Fruit fly (Drosophila melanogaster) whole organism, embryonic: ENCODE measurements around the gene CG34026.

Experiments used
- CG11085 ChIP-seq: fragments of 200-800 bp; sonication (Bioruptor generic); IDR thresholded peaks from 2 replicates; pipeline ENCODE4 v1.3.6; 2022; ENCODE audit warnings: missing biosample characterization, missing genetic modification characterization
- CG11696 ChIP-seq: fragments of 200-800 bp; sonication (Bioruptor generic); IDR thresholded peaks from 2 replicates; pipeline ENCODE4 v1.3.6; 2022; ENCODE audit warnings: missing biosample characterization, missing genetic modification characterization
- CG11723 ChIP-seq: fragments of 200-800 bp; sonication (Bioruptor generic); optimal IDR thresholded peaks from 2 replicates; lab custom pipeline; 2017; ENCODE audit warnings: missing biosample characterization, mild to moderate bottlenecking, missing genetic modification characterization
- CG12071 ChIP-seq: fragments of 200-800 bp; sonication (Bioruptor generic); optimal IDR thresholded peaks from 3 replicates; lab custom pipeline; 2018; ENCODE audit warnings: missing biosample characterization, mild to moderate bottlenecking, missing genetic modification characterization
- CG12219 ChIP-seq: fragments of 200-800 bp; sonication (Bioruptor generic); optimal IDR thresholded peaks from 3 replicates; lab custom pipeline; 2018; ENCODE audit warnings: missing biosample characterization, mild to moderate bottlenecking, missing genetic modification characterization
- CG12659 ChIP-seq: fragments of 200-800 bp; sonication (Bioruptor generic); optimal IDR thresholded peaks from 3 replicates; lab custom pipeline; 2017; ENCODE audit warnings: mild to moderate bottlenecking, missing biosample characterization, missing genetic modification reagents, missing genetic modification characterization
- CG15269 ChIP-seq: fragments of 200-800 bp; sonication (Bioruptor generic); optimal IDR thresholded peaks from 2 replicates; lab custom pipeline; 2018; ENCODE audit warnings: missing biosample characterization, mild to moderate bottlenecking, missing genetic modification characterization, moderate library complexity
- CG15514 ChIP-seq: fragments of 200-800 bp; sonication (Bioruptor generic); optimal IDR thresholded peaks from 3 replicates; lab custom pipeline; 2017; ENCODE audit warnings: missing biosample characterization, missing genetic modification characterization, mild to moderate bottlenecking, moderate library complexity, missing genetic modification reagents
- CG1603 ChIP-seq: fragments of 200-800 bp; sonication (Bioruptor generic); optimal IDR thresholded peaks from 2 replicates; lab custom pipeline; 2019; ENCODE audit warnings: missing biosample characterization, mild to moderate bottlenecking, missing genetic modification characterization, moderate library complexity
- CG3407 ChIP-seq: fragments of 200-800 bp; sonication (Bioruptor generic); optimal IDR thresholded peaks from 2 replicates; lab custom pipeline; 2018; ENCODE audit warnings: missing biosample characterization, mild to moderate bottlenecking, missing genetic modification characterization
- CG3726 ChIP-seq: fragments of 200-800 bp; sonication (Bioruptor generic); IDR thresholded peaks from 3 replicates; pipeline ENCODE4, ENCODE4 v1.3.6; 2022; ENCODE audit warnings: missing biosample characterization, missing genetic modification characterization
- CG5180 ChIP-seq: fragments of 200-800 bp; sonication (Bioruptor generic); optimal IDR thresholded peaks from 3 replicates; lab custom pipeline; 2017; ENCODE audit warnings: missing biosample characterization, missing genetic modification characterization, mild to moderate bottlenecking, moderate library complexity, missing genetic modification reagents
- CG7372 ChIP-seq: fragments of 200-800 bp; sonication (Bioruptor generic); IDR thresholded peaks from 2 replicates; pipeline ENCODE4 v1.3.6; 2022; ENCODE audit warnings: missing biosample characterization, missing genetic modification characterization
- CG7556 ChIP-seq: fragments of 200-800 bp; sonication (Bioruptor generic); optimal IDR thresholded peaks from 2 replicates; lab custom pipeline; 2017; ENCODE audit warnings: missing biosample characterization, mild to moderate bottlenecking, missing genetic modification characterization
- CG7839 ChIP-seq: fragments of 200-800 bp; sonication (Bioruptor generic); optimal IDR thresholded peaks from 3 replicates; lab custom pipeline; 2018; ENCODE audit warnings: missing biosample characterization, mild to moderate bottlenecking, missing genetic modification characterization, moderate library complexity
- CG8924 ChIP-seq: fragments of 200-800 bp; optimal IDR thresholded peaks from 3 replicates; lab custom pipeline; 2019; ENCODE audit warnings: missing biosample characterization, mild to moderate bottlenecking, missing genetic modification characterization, moderate library complexity
- CG9215 ChIP-seq: fragments of 200-800 bp; sonication (Bioruptor generic); IDR thresholded peaks from 2 replicates; pipeline ENCODE4 v1.3.6; 2022; ENCODE audit warnings: missing biosample characterization, missing genetic modification characterization
- D19A ChIP-seq: fragments of 200-800 bp; optimal IDR thresholded peaks from 3 replicates; lab custom pipeline; 2019; ENCODE audit warnings: missing biosample characterization, mild to moderate bottlenecking, missing genetic modification characterization, moderate library complexity
- Dfd ChIP-seq, 2 experiments: fragments of >200 bp; optimal IDR thresholded peaks; 2 replicates each; lab custom pipeline; 2017; ENCODE audit warnings: missing biosample characterization in 2 of 2, missing genetic modification characterization in 2 of 2
- ERR ChIP-seq: fragments of 200-800 bp; sonication (Bioruptor generic); optimal IDR thresholded peaks from 2 replicates; lab custom pipeline; 2016; ENCODE audit warnings: missing biosample characterization, missing genetic modification characterization
- Eip74EF ChIP-seq, 2 experiments: fragments of 200-800 bp in 1 of 2; fragments of >200 bp in 1 of 2; sonication (Bioruptor generic) in 1 of 2; optimal IDR thresholded peaks; 2 replicates each; lab custom pipeline; 2017 to 2019; ENCODE audit warnings: missing biosample characterization in 2 of 2, missing genetic modification characterization in 2 of 2, mild to moderate bottlenecking in 1 of 2, moderate library complexity in 1 of 2
- Elba2 ChIP-seq: fragments of 200-800 bp; sonication (Bioruptor generic); optimal IDR thresholded peaks from 3 replicates; lab custom pipeline; 2016; ENCODE audit warnings: missing biosample characterization, missing genetic modification characterization
- Gsc ChIP-seq: fragments of 200-800 bp; sonication (Bioruptor generic); IDR thresholded peaks from 2 replicates; pipeline ENCODE4 v1.3.6; 2022; ENCODE audit warnings: missing biosample characterization, missing genetic modification characterization
- Gug ChIP-seq: fragments of 200-800 bp; sonication (Bioruptor generic); IDR thresholded peaks from 4 replicates; pipeline ENCODE4 v1.3.6; 2022; ENCODE audit warnings: missing biosample characterization, missing genetic modification characterization
- NfI ChIP-seq: fragments of 200-800 bp; sonication (Bioruptor generic); optimal IDR thresholded peaks from 3 replicates; lab custom pipeline; 2018; ENCODE audit warnings: missing biosample characterization, mild to moderate bottlenecking, missing genetic modification characterization, moderate library complexity
- Oaz ChIP-seq: fragments of 200-800 bp; sonication (Bioruptor generic); IDR thresholded peaks from 2 replicates; pipeline ENCODE4 v1.3.6; 2022; ENCODE audit warnings: missing biosample characterization, missing genetic modification characterization
- Optix ChIP-seq: fragments of 200-800 bp; sonication (Bioruptor generic); IDR thresholded peaks from 3 replicates; pipeline ENCODE4 v1.3.6; 2022; ENCODE audit warnings: missing biosample characterization, missing genetic modification characterization
- Rfx ChIP-seq: fragments of 200-800 bp; sonication (Bioruptor generic); IDR thresholded peaks from 2 replicates; pipeline ENCODE4 v1.3.6; 2022; ENCODE audit warnings: missing biosample characterization, missing genetic modification characterization
- Sry-δ ChIP-seq: fragments of 200-800 bp; sonication (Bioruptor generic); optimal IDR thresholded peaks from 2 replicates; lab custom pipeline; 2016; ENCODE audit warnings: missing biosample characterization, missing genetic modification characterization
- ap ChIP-seq: fragments of 200-800 bp; sonication (Bioruptor generic); IDR thresholded peaks from 2 replicates; pipeline ENCODE4 v1.3.6; 2022; ENCODE audit warnings: missing biosample characterization, missing genetic modification characterization
- ara ChIP-seq: fragments of 200-800 bp; sonication (Bioruptor generic); IDR thresholded peaks from 2 replicates; pipeline ENCODE4 v1.3.6; 2022; ENCODE audit warnings: missing biosample characterization, missing genetic modification characterization
- az2 ChIP-seq: fragments of 200-800 bp; sonication (Bioruptor generic); optimal IDR thresholded peaks from 3 replicates; lab custom pipeline; 2016; ENCODE audit warnings: missing biosample characterization, missing genetic modification characterization
- chn ChIP-seq: fragments of 200-800 bp; sonication (Bioruptor generic); optimal IDR thresholded peaks from 2 replicates; lab custom pipeline; 2016; ENCODE audit warnings: missing biosample characterization, missing genetic modification characterization
- esg ChIP-seq: fragments of 200-800 bp; sonication (Bioruptor generic); conservative IDR thresholded peaks from 2 replicates; pipeline ENCODE4 v1.3.6; 2022; ENCODE audit warnings: missing biosample characterization, missing genetic modification characterization
- fd96Cb ChIP-seq: fragments of 200-800 bp; sonication (Bioruptor generic); optimal IDR thresholded peaks from 2 replicates; lab custom pipeline; 2018; ENCODE audit warnings: missing biosample characterization, mild to moderate bottlenecking, missing genetic modification characterization, moderate library complexity
- grn ChIP-seq: fragments of 200-800 bp; sonication (Bioruptor generic); optimal IDR thresholded peaks from 3 replicates; lab custom pipeline; 2017; ENCODE audit warnings: missing biosample characterization, missing genetic modification characterization
- hth ChIP-seq: fragments of >200 bp; optimal IDR thresholded peaks from 2 replicates; lab custom pipeline; 2017; ENCODE audit warnings: inconsistent platforms
- mirr ChIP-seq: fragments of 200-800 bp; sonication (Bioruptor generic); optimal IDR thresholded peaks from 3 replicates; lab custom pipeline; 2018; ENCODE audit warnings: missing biosample characterization, mild to moderate bottlenecking, missing genetic modification characterization
- mld ChIP-seq: fragments of 200-800 bp; sonication (Bioruptor generic); IDR thresholded peaks from 3 replicates; pipeline ENCODE4 v1.3.6; 2022; ENCODE audit warnings: missing biosample characterization, missing genetic modification characterization; ENCODE audit not compliant: partially characterized antibody
- nerfin-2 ChIP-seq: fragments of 200-800 bp; sonication (Bioruptor generic); IDR thresholded peaks from 2 replicates; pipeline ENCODE4 v1.3.6; 2022; ENCODE audit warnings: missing biosample characterization, missing genetic modification characterization; ENCODE audit not compliant: partially characterized antibody
- oc ChIP-seq: fragments of 200-800 bp; sonication (Bioruptor generic); optimal IDR thresholded peaks from 2 replicates; lab custom pipeline; 2018; ENCODE audit warnings: missing biosample characterization, mild to moderate bottlenecking, missing genetic modification characterization, moderate library complexity
- pb ChIP-seq: fragments of 200-800 bp; sonication (Bioruptor generic); optimal IDR thresholded peaks from 3 replicates; lab custom pipeline; 2016; ENCODE audit warnings: missing biosample characterization, missing genetic modification characterization
- pfk ChIP-seq: fragments of 200-800 bp; sonication (Bioruptor generic); optimal IDR thresholded peaks from 2 replicates; lab custom pipeline; 2018; ENCODE audit warnings: missing biosample characterization, mild to moderate bottlenecking, missing genetic modification characterization, moderate library complexity
- slp2 ChIP-seq: fragments of 200-800 bp; sonication (Bioruptor generic); optimal IDR thresholded peaks from 2 replicates; lab custom pipeline; 2016; ENCODE audit warnings: missing biosample characterization, missing genetic modification characterization
- tin ChIP-seq: fragments of 200-800 bp; sonication (Bioruptor generic); optimal IDR thresholded peaks from 3 replicates; lab custom pipeline; 2016; ENCODE audit warnings: missing biosample characterization, missing genetic modification characterization
- toy ChIP-seq: fragments of 200-800 bp; sonication (Bioruptor generic); IDR thresholded peaks from 2 replicates; pipeline ENCODE4 v1.3.6; 2022; ENCODE audit warnings: missing biosample characterization, missing genetic modification characterization
- zf30C ChIP-seq: fragments of 200-800 bp; sonication (Bioruptor generic); optimal IDR thresholded peaks from 3 replicates; lab custom pipeline; 2018; ENCODE audit warnings: missing biosample characterization, mild to moderate bottlenecking, missing genetic modification characterization

Gene CG34026

DNA sequence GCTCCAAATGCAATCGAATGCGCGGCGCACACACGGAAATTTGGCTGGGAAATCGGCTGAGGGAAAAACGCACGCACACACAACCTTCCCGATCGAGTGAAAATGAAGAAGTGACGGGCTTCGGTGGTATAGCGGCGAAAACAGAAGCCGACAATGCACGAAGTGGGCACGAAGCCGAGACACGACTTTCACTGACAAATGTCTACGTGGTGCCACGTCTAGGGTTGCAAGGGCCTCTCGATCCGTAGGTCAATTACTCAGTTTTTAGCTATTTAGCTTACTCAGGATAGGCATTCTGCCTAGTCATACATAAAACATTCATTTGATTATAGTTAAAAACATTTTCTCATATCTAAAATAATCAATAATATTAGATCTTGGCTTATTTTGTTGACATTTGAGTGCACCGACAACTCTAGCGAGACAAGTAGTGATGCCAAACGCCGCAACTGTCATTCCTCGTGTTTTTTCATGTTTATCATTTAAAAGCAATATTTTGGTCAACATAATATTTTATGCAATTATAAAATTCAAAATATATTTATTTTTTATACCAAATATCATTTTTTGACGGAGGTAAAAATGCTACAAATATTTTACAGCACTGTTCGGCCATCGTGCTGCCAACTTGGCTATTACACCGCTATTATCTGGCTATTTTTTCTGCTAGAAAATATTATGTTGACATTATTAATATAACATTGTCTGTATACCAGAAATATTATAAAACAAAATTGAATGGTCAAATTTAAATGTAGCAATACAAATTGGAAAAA lies 20.1 kb downstream of the CG34026 start (continued):
- TF ChIP-seq zf30C (GFP tag; lab: Kevin White, UChicago) (peak; percentile 9), esg (GFP tag; lab: Robert Waterston, UW) (peak; percentile 80), pfk (GFP tag; lab: Kevin White, UChicago) (peak; percentile 24), CG12071 (GFP tag; lab: Kevin White, UChicago) (peak; percentile 77), CG7839 (tag; lab: Kevin White, UChicago) (peak; percentile 90), oc (peak; percentile 83), grn (GFP tag; lab: Kevin White, UChicago) (peak; percentile 28), Elba2 (peak; percentile 70), slp2 (GFP tag; lab: Kevin White, UChicago) (peak; percentile 63), toy (GFP tag; lab: Robert Waterston, UW) (peak; percentile 58; the same call in 1 of the 2 replicates), NfI (peak; percentile 84), Gug (GFP tag; lab: Robert Waterston, UW) (peak; percentile 68)

DNA sequence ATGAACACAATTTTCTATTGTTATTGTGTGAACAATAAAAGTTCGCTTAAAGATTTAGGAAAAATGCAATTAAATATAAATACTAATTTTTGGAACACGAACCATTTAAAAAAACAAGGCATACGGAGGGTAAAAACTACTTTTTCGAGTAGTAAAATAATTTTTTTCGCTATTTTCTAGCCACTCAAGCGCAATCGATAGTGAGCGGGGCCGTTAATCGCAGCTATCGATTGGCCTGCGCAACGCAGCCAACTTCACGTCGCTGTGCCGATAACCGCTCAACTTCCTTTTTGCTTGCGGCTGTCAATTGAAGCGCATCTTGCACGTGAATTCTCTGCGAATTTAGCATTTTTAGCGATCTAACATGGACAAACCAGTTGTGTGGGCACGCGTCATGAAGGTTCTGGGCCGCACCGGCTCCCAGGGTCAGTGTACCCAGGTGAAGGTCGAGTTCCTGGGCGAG lies 20.8 kb downstream of the CG34026 start, which contains the start of gene RpS28b:
RpS28b (plus strand) TSS at position 278 of the 463 bp plus-strand sequence.
- TF ChIP-seq tin (GFP tag; lab: Kevin White, UChicago) (peak; percentile 73), CG11723 (GFP tag; lab: Kevin White, UChicago) (peak; percentile 87), CG9215 (GFP tag; lab: Robert Waterston, UW) (peak; percentile 73), ERR (GFP tag; lab: Kevin White, UChicago) (peak; percentile 55), CG12219 (GFP tag; lab: Kevin White, UChicago) (peak; percentile 85), CG7556 (GFP tag; lab: Kevin White, UChicago) (peak; percentile 40), CG11696 (peak; percentile 77), chn (GFP tag; lab: Kevin White, UChicago) (peak; percentile 73), Dfd (GFP tag; optimal IDR thresholded peaks at IDR 0.05; lab: Kevin White, UChicago) (no peak), CG3726 (peak; percentile 83; the same call in 2 of the 3 replicates), mld (peak; percentile 66; the same call in 2 of the 3 replicates), Eip74EF (GFP tag; optimal IDR thresholded peaks at IDR 0.05; lab: Kevin White, UChicago) (peak in 1 of 2 experiments; percentile 61), CG15514 (GFP tag; lab: Kevin White, UChicago) (peak; percentile 90), oc (no peak), Sry-δ (GFP tag; lab: Kevin White, UChicago) (peak; percentile 78), Optix (GFP tag; lab: Robert Waterston, UW) (peak; percentile 88), hth (lab: Kevin White, UChicago) (no peak), D19A (peak; percentile 38), az2 (GFP tag; lab: Kevin White, UChicago) (peak; percentile 24), fd96Cb (peak; percentile 66), CG3407 (peak; percentile 88), CG12659 (GFP tag; lab: Kevin White, UChicago) (peak; percentile 93), CG1603 (tag; lab: Kevin White, UChicago) (peak; percentile 90), CG11085 (GFP tag; lab: Robert Waterston, UW) (peak; percentile 96), CG5180 (GFP tag; lab: Kevin White, UChicago) (peak; percentile 82), pb (peak; percentile 92), mirr (GFP tag; lab: Kevin White, UChicago) (peak; percentile 96), ap (GFP tag; lab: Robert Waterston, UW) (peak; percentile 80), CG8924 (peak; percentile 50), Rfx (GFP tag; lab: Robert Waterston, UW) (peak; percentile 98), CG7372 (GFP tag; lab: Robert Waterston, UW) (peak; percentile 86), CG15269 (peak; percentile 83), Gsc (no peak; the same call in 1 of the 2 replicates), Oaz (GFP tag; lab: Robert Waterston, UW) (peak; percentile 82), ara (GFP tag; lab: Robert Waterston, UW) (peak; percentile 88), nerfin-2 (GFP tag; lab: Robert Waterston, UW) (peak; percentile 52; the same call in 1 of the 2 replicates)
